Fruit fly (Drosophila melanogaster) whole organism, embryonic: ENCODE results near the gene Adsl.
A peak's percentile ranks its signal among the peaks of the same experiment; 100 is the strongest.

Source experiments
- Atf6 ChIP-seq: fragments of 200-800 bp; sonication (Bioruptor generic); IDR thresholded peaks from 2 replicates; pipeline ENCODE4 v1.3.6; 2022; ENCODE audit warnings: missing biosample characterization, missing genetic modification characterization
- Bdp1 ChIP-seq: fragments of 200-800 bp; sonication (Bioruptor generic); optimal IDR thresholded peaks from 3 replicates; lab custom pipeline; 2016; ENCODE audit warnings: missing biosample characterization, missing genetic modification characterization
- CG11504 ChIP-seq: fragments of 200-800 bp; sonication (Bioruptor generic); optimal IDR thresholded peaks from 3 replicates; lab custom pipeline; 2019; ENCODE audit warnings: missing biosample characterization, mild to moderate bottlenecking, missing genetic modification characterization, moderate library complexity
- CG12391 ChIP-seq: fragments of 200-800 bp; sonication (Bioruptor generic); optimal IDR thresholded peaks from 3 replicates; lab custom pipeline; 2018; ENCODE audit warnings: missing biosample characterization, mild to moderate bottlenecking, missing genetic modification characterization, moderate library complexity
- CG12659 ChIP-seq: fragments of 200-800 bp; sonication (Bioruptor generic); optimal IDR thresholded peaks from 3 replicates; lab custom pipeline; 2017; ENCODE audit warnings: mild to moderate bottlenecking, missing biosample characterization, missing genetic modification reagents, missing genetic modification characterization
- CG13775 ChIP-seq: fragments of 200-800 bp; sonication (Bioruptor generic); optimal IDR thresholded peaks from 3 replicates; lab custom pipeline; 2017; ENCODE audit warnings: missing biosample characterization, mild to moderate bottlenecking, missing genetic modification characterization
- CG14860 ChIP-seq: fragments of 200-800 bp; sonication (Bioruptor generic); IDR thresholded peaks from 3 replicates; pipeline ENCODE4 v1.3.6; 2022; ENCODE audit warnings: missing biosample characterization, missing genetic modification characterization; ENCODE audit not compliant: partially characterized antibody
- CG16815 ChIP-seq: fragments of 200-800 bp; sonication (Bioruptor generic); optimal IDR thresholded peaks from 3 replicates; lab custom pipeline; 2017; ENCODE audit warnings: missing biosample characterization, mild to moderate bottlenecking, missing genetic modification characterization
- CG17361 ChIP-seq: fragments of 200-800 bp; sonication (Bioruptor generic); IDR thresholded peaks from 3 replicates; pipeline ENCODE4 v1.3.6; 2022; ENCODE audit warnings: missing biosample characterization, missing genetic modification characterization
- CG17385 ChIP-seq: fragments of 200-800 bp; sonication (Bioruptor generic); optimal IDR thresholded peaks from 3 replicates; lab custom pipeline; 2018; ENCODE audit warnings: missing biosample characterization, mild to moderate bottlenecking, missing genetic modification characterization
- CG17829 ChIP-seq: fragments of 200-800 bp; optimal IDR thresholded peaks from 2 replicates; lab custom pipeline; 2019; ENCODE audit warnings: missing biosample characterization, mild to moderate bottlenecking, missing genetic modification characterization, moderate library complexity
- CG2202 ChIP-seq: fragments of 200-800 bp; sonication (Bioruptor generic); optimal IDR thresholded peaks from 2 replicates; lab custom pipeline; 2018; ENCODE audit warnings: missing biosample characterization, mild to moderate bottlenecking, missing genetic modification characterization
- CG2712 ChIP-seq: fragments of 200-800 bp; optimal IDR thresholded peaks from 3 replicates; lab custom pipeline; 2019; ENCODE audit warnings: missing biosample characterization, mild to moderate bottlenecking, missing genetic modification characterization, moderate library complexity
- CG30403 ChIP-seq: fragments of 200-800 bp; sonication (Bioruptor generic); optimal IDR thresholded peaks from 3 replicates; lab custom pipeline; 2016; ENCODE audit warnings: missing biosample characterization, missing genetic modification characterization
- CG32767 ChIP-seq: fragments of 200-800 bp; sonication (Bioruptor generic); IDR thresholded peaks from 2 replicates; pipeline ENCODE4 v1.3.6; 2022; ENCODE audit warnings: missing biosample characterization, missing genetic modification characterization
- CG3407 ChIP-seq: fragments of 200-800 bp; sonication (Bioruptor generic); optimal IDR thresholded peaks from 2 replicates; lab custom pipeline; 2018; ENCODE audit warnings: missing biosample characterization, mild to moderate bottlenecking, missing genetic modification characterization
- CG4730 ChIP-seq: fragments of 200-800 bp; sonication (Bioruptor generic); IDR thresholded peaks from 2 replicates; pipeline ENCODE4 v1.3.6; 2022; ENCODE audit warnings: missing biosample characterization, missing genetic modification characterization
- CG5953 ChIP-seq: fragments of 200-800 bp; sonication (Bioruptor generic); IDR thresholded peaks from 2 replicates; pipeline ENCODE4 v1.3.6; 2022; ENCODE audit warnings: missing biosample characterization, missing genetic modification characterization
- CG8478 ChIP-seq: fragments of >200 bp; optimal IDR thresholded peaks from 2 replicates; lab custom pipeline; 2018
- CG8924 ChIP-seq: fragments of 200-800 bp; optimal IDR thresholded peaks from 3 replicates; lab custom pipeline; 2019; ENCODE audit warnings: missing biosample characterization, mild to moderate bottlenecking, missing genetic modification characterization, moderate library complexity
- Camta ChIP-seq: fragments of 200-800 bp; sonication (Bioruptor generic); optimal IDR thresholded peaks from 2 replicates; lab custom pipeline; 2016; ENCODE audit warnings: missing biosample characterization, missing genetic modification characterization
- D19A ChIP-seq: fragments of 200-800 bp; optimal IDR thresholded peaks from 3 replicates; lab custom pipeline; 2019; ENCODE audit warnings: missing biosample characterization, mild to moderate bottlenecking, missing genetic modification characterization, moderate library complexity
- Dek ChIP-seq: fragments of 200-800 bp; sonication (Bioruptor generic); optimal IDR thresholded peaks from 3 replicates; lab custom pipeline; 2019; ENCODE audit warnings: missing biosample characterization, mild to moderate bottlenecking, missing genetic modification characterization, moderate library complexity
- Drgx ChIP-seq: fragments of 200-800 bp; sonication (Bioruptor generic); IDR thresholded peaks from 2 replicates; pipeline ENCODE4 v1.3.6; 2022; ENCODE audit warnings: missing biosample characterization, missing genetic modification characterization
- E2f1 ChIP-seq: fragments of 200-800 bp; sonication (Bioruptor generic); IDR thresholded peaks from 2 replicates; pipeline ENCODE4 v1.3.6; 2022; ENCODE audit warnings: missing biosample characterization, missing genetic modification characterization
- H15 ChIP-seq: fragments of 200-800 bp; sonication (Bioruptor generic); IDR thresholded peaks from 3 replicates; pipeline ENCODE4 v1.3.6; 2022; ENCODE audit warnings: missing biosample characterization, missing genetic modification characterization
- Meics ChIP-seq: fragments of 200-800 bp; sonication (Bioruptor generic); optimal IDR thresholded peaks from 2 replicates; lab custom pipeline; 2017; ENCODE audit warnings: missing biosample characterization, mild to moderate bottlenecking, missing genetic modification characterization
- Rfx ChIP-seq: fragments of 200-800 bp; sonication (Bioruptor generic); IDR thresholded peaks from 2 replicates; pipeline ENCODE4 v1.3.6; 2022; ENCODE audit warnings: missing biosample characterization, missing genetic modification characterization
- Ssrp ChIP-seq: fragments of 200-800 bp; sonication (Bioruptor generic); optimal IDR thresholded peaks from 2 replicates; lab custom pipeline; 2018; ENCODE audit warnings: missing biosample characterization, mild to moderate bottlenecking, missing genetic modification characterization, moderate library complexity
- TFAM ChIP-seq: fragments of 200-800 bp; sonication (Bioruptor generic); optimal IDR thresholded peaks from 2 replicates; lab custom pipeline; 2017; ENCODE audit warnings: missing biosample characterization, missing genetic modification characterization, inconsistent platforms
- Usf ChIP-seq: fragments of 200-800 bp; sonication (Bioruptor generic); optimal IDR thresholded peaks from 2 replicates; lab custom pipeline; 2017; ENCODE audit warnings: missing genotype, missing biosample characterization, missing genetic modification characterization
- Xbp1 ChIP-seq: fragments of 200-800 bp; sonication (Bioruptor generic); optimal IDR thresholded peaks from 3 replicates; lab custom pipeline; 2016; ENCODE audit warnings: missing biosample characterization, mild to moderate bottlenecking, missing genetic modification characterization
- bsh ChIP-seq, 2 experiments: fragments of 200-800 bp; sonication (Bioruptor generic); optimal IDR thresholded peaks; 2 replicates each; lab custom pipeline; 2017 to 2018; ENCODE audit warnings: mild to moderate bottlenecking in 2 of 2, missing biosample characterization in 2 of 2, missing genetic modification characterization in 2 of 2, moderate library complexity in 1 of 2
- dan ChIP-seq: fragments of 200-800 bp; sonication (Bioruptor generic); IDR thresholded peaks from 2 replicates; pipeline ENCODE4 v1.3.6; 2022; ENCODE audit warnings: missing biosample characterization, missing genetic modification characterization
- dysf ChIP-seq: fragments of 200-800 bp; sonication (Bioruptor generic); IDR thresholded peaks from 3 replicates; pipeline ENCODE4 v1.3.6; 2022; ENCODE audit warnings: missing biosample characterization, missing genetic modification characterization
- esg ChIP-seq: fragments of 200-800 bp; sonication (Bioruptor generic); conservative IDR thresholded peaks from 2 replicates; pipeline ENCODE4 v1.3.6; 2022; ENCODE audit warnings: missing biosample characterization, missing genetic modification characterization
- exex ChIP-seq: fragments of 200-800 bp; sonication (Bioruptor generic); optimal IDR thresholded peaks from 4 replicates; lab custom pipeline; 2018; ENCODE audit warnings: missing biosample characterization, mild to moderate bottlenecking, missing genetic modification characterization, moderate library complexity
- gcm ChIP-seq: fragments of 200-800 bp; sonication (Bioruptor generic); optimal IDR thresholded peaks from 2 replicates; lab custom pipeline; 2019; ENCODE audit warnings: missing biosample characterization, mild to moderate bottlenecking, missing genetic modification characterization, moderate library complexity
- gem ChIP-seq: fragments of 200-800 bp; sonication (Bioruptor generic); optimal IDR thresholded peaks from 2 replicates; lab custom pipeline; 2019; ENCODE audit warnings: missing biosample characterization, mild to moderate bottlenecking, missing genetic modification characterization, moderate library complexity
- gro ChIP-seq: fragments of 200-800 bp; sonication (Bioruptor generic); optimal IDR thresholded peaks from 2 replicates; lab custom pipeline; 2016; ENCODE audit warnings: missing biosample characterization, missing genetic modification characterization
- hkb ChIP-seq, 2 experiments: fragments of 200-800 bp in 1 of 2; fragments of >200 bp in 1 of 2; sonication (Bioruptor generic) in 1 of 2; IDR thresholded peaks in 1 of 2; optimal IDR thresholded peaks in 1 of 2; 2 replicates each; pipeline versions ENCODE4 v1.3.6 to Lab custom; 2017 to 2022; ENCODE audit warnings: missing biosample characterization in 1 of 2, missing genetic modification characterization in 1 of 2
- kay ChIP-seq: fragments of 200-800 bp; sonication (Bioruptor generic); optimal IDR thresholded peaks from 2 replicates; lab custom pipeline; 2016; ENCODE audit warnings: missing biosample characterization, missing genetic modification characterization
- nmo ChIP-seq: fragments of 200-800 bp; sonication (Bioruptor generic); optimal IDR thresholded peaks from 2 replicates; lab custom pipeline; 2018; ENCODE audit warnings: missing biosample characterization, mild to moderate bottlenecking, missing genetic modification characterization, moderate library complexity
- phol ChIP-seq: fragments of 200-800 bp; sonication (Bioruptor generic); optimal IDR thresholded peaks from 3 replicates; lab custom pipeline; 2018; ENCODE audit warnings: missing biosample characterization, mild to moderate bottlenecking, missing genetic modification characterization, moderate library complexity
- prd ChIP-seq, 3 experiments: fragments of >200 bp in 2 of 3; fragments of 200-800 bp in 1 of 3; sonication (Bioruptor generic) in 1 of 3; optimal IDR thresholded peaks in 2 of 3; IDR thresholded peaks in 1 of 3; 2 replicates in 2 of 3; 3 replicates in 1 of 3; pipeline versions ENCODE4 v1.3.6 to Lab custom; 2017 to 2022; ENCODE audit warnings: missing biosample characterization in 1 of 3, missing genetic modification characterization in 1 of 3
- so ChIP-seq: fragments of 200-800 bp; sonication (Bioruptor generic); IDR thresholded peaks from 3 replicates; pipeline ENCODE4 v1.3.6; 2022; ENCODE audit warnings: missing biosample characterization, missing genetic modification characterization
- ttk ChIP-seq: fragments of 200-800 bp; sonication (Bioruptor generic); IDR thresholded peaks from 2 replicates; pipeline ENCODE4 v2.1.2; 2022; ENCODE audit warnings: missing biosample characterization, missing genetic modification characterization
- wor ChIP-seq: fragments of 200-800 bp; sonication (Bioruptor generic); IDR thresholded peaks from 2 replicates; pipeline ENCODE4 v1.3.6; 2022; ENCODE audit warnings: missing biosample characterization, missing genetic modification characterization
- zf30C ChIP-seq: fragments of 200-800 bp; sonication (Bioruptor generic); optimal IDR thresholded peaks from 3 replicates; lab custom pipeline; 2018; ENCODE audit warnings: missing biosample characterization, mild to moderate bottlenecking, missing genetic modification characterization

Adsl gene

dm6 chr3R:17048867-17049266, 27.9 kb upstream of the Adsl start (continued):
- TF ChIP-seq kay (GFP tag; lab: Kevin White, UChicago) (no peak), nmo (GFP tag; lab: Kevin White, UChicago) (peak; percentile 52), wor (GFP tag; lab: Robert Waterston, UW) (0 out of 2 replicates have a peak, but pooled peaks have one; percentile 31), H15 (GFP tag; lab: Robert Waterston, UW) (no peak), Dek (tag; lab: Kevin White, UChicago) (peak; percentile 5), exex (tag; lab: Kevin White, UChicago) (no peak), gro (no peak), Xbp1 (GFP tag; lab: Kevin White, UChicago) (peak; percentile 23), CG12391 (tag; lab: Kevin White, UChicago) (peak; percentile 50), dysf (GFP tag; lab: Robert Waterston, UW) (peak; percentile 57; the same call in 1 of the 3 replicates), bsh (GFP tag; optimal IDR thresholded peaks at IDR 0.05; lab: Kevin White, UChicago) (peak in 1 of 2 experiments; percentile 42), CG14860 (GFP tag; lab: Robert Waterston, UW) (no peak), Drgx (GFP tag; lab: Robert Waterston, UW) (peak; percentile 18; the same call in 1 of the 2 replicates), Rfx (GFP tag; lab: Robert Waterston, UW) (0 out of 2 replicates have a peak, but pooled peaks have one; percentile 41), D19A (tag; lab: Kevin White, UChicago) (peak; percentile 8), CG30403 (GFP tag; lab: Kevin White, UChicago) (peak; percentile 38), zf30C (GFP tag; lab: Kevin White, UChicago) (peak; percentile 23), gem (peak; percentile 69), phol (tag; lab: Kevin White, UChicago) (peak; percentile 26), CG16815 (GFP tag; lab: Kevin White, UChicago) (peak; percentile 31), hkb (optimal IDR thresholded peaks at IDR 0.05; lab: Kevin White, UChicago) (no peak), hkb (GFP tag; IDR thresholded peaks at IDR 0.05; lab: Robert Waterston, UW) (peak; percentile 51; the same call in 1 of the 2 replicates), CG8924 (tag; lab: Kevin White, UChicago) (peak; percentile 13), CG17361 (peak; percentile 63), Atf6 (GFP tag; lab: Robert Waterston, UW) (peak; percentile 41; the same call in 1 of the 2 replicates), CG17385 (GFP tag; lab: Kevin White, UChicago) (peak; percentile 25), Camta (GFP tag; lab: Kevin White, UChicago) (no peak), gcm (peak; percentile 23), CG2712 (tag; lab: Kevin White, UChicago) (peak; percentile 64), CG32767 (GFP tag; lab: Robert Waterston, UW) (0 out of 2 replicates have a peak, but pooled peaks have one; percentile 28), Ssrp (tag; lab: Kevin White, UChicago) (peak; percentile 54), Meics (GFP tag; lab: Kevin White, UChicago) (peak; percentile 3), prd (optimal IDR thresholded peaks at IDR 0.05; lab: Kevin White, UChicago) (no peak), prd (GFP tag; IDR thresholded peaks at IDR 0.05; lab: Robert Waterston, UW) (peak; percentile 51; the same call in 2 of the 3 replicates), CG2202 (tag; lab: Kevin White, UChicago) (peak; percentile 25), CG17829 (tag; lab: Kevin White, UChicago) (peak; percentile 49), CG8478 (lab: Kevin White, UChicago) (no peak), TFAM (GFP tag; lab: Kevin White, UChicago) (no peak), CG13775 (peak; percentile 31), Bdp1 (no peak), Usf (GFP tag; lab: Kevin White, UChicago) (peak; percentile 15), CG11504 (tag; lab: Kevin White, UChicago) (peak; percentile 32), CG3407 (GFP tag; lab: Kevin White, UChicago) (peak; percentile 11), so (GFP tag; lab: Robert Waterston, UW) (0 out of 3 replicates have a peak, but pooled peaks have one; percentile 12), dan (GFP tag; lab: Robert Waterston, UW) (no peak), ttk (0 out of 2 replicates have a peak, but pooled peaks have one; percentile 35), CG12659 (GFP tag; lab: Kevin White, UChicago) (peak; percentile 24), CG5953 (GFP tag; lab: Robert Waterston, UW) (0 out of 2 replicates have a peak, but pooled peaks have one; percentile 11), CG4730 (no peak), esg (GFP tag; lab: Robert Waterston, UW) (peak; percentile 51; the same call in 1 of the 2 replicates), E2f1 (GFP tag; lab: Robert Waterston, UW) (0 out of 2 replicates have a peak, but pooled peaks have one; percentile 19)
